Worm (Caenorhabditis elegans) whole organism, L4 larva: ENCODE results near the gene Y108G3AL.2.
A peak's percentile ranks its signal among the peaks of the same experiment; 100 is the strongest.

Experiments
- F10B5.3 ChIP-seq: sonication (generic microtip); optimal IDR thresholded peaks from 2 replicates; lab custom pipeline; 2016; ENCODE audit warnings: mild to moderate bottlenecking, missing genetic modification characterization, missing compliant biosample characterization
- F44E2.7 ChIP-seq: fragments of 200-800 bp; sonication (Bioruptor generic); IDR thresholded peaks from 2 replicates; pipeline ENCODE4 v2.1.2; 2022; ENCODE audit warnings: missing genetic modification characterization, missing compliant biosample characterization
- F49E8.2 ChIP-seq: sonication (generic microtip); optimal IDR thresholded peaks from 2 replicates; lab custom pipeline; 2016; ENCODE audit warnings: missing compliant biosample characterization, mild to moderate bottlenecking, missing genetic modification characterization, borderline replicate concordance
- T26A8.4 ChIP-seq: fragments of 200-800 bp; sonication (Bioruptor generic); IDR thresholded peaks from 2 replicates; pipeline ENCODE4 v1.3.6; 2022; ENCODE audit warnings: missing genetic modification characterization, missing compliant biosample characterization
- Y105C5A.15 ChIP-seq: fragments of 200-800 bp; sonication (Bioruptor generic); IDR thresholded peaks from 2 replicates; pipeline ENCODE4 v1.3.6; 2022; ENCODE audit warnings: missing genetic modification characterization, missing compliant biosample characterization
- Y75B8A.6 ChIP-seq: fragments of 200-800 bp; sonication (Bioruptor generic); IDR thresholded peaks from 2 replicates; pipeline ENCODE4 v1.3.6; 2022; ENCODE audit warnings: missing genetic modification reagents, missing genetic modification characterization, missing compliant biosample characterization
- ZK546.5 ChIP-seq, 2 experiments: sonication (generic microtip); optimal IDR thresholded peaks; 2 replicates each; lab custom pipeline; 2017; ENCODE audit warnings: missing biosample characterization in 2 of 2, missing genetic modification characterization in 2 of 2
- aha-1 ChIP-seq: fragments of 150-350 bp; peaks from one replicate; lab custom pipeline; 2014; ENCODE audit warnings: missing biosample characterization, missing genetic modification characterization
- ama-1 ChIP-seq: fragments of 150-350 bp; optimal IDR thresholded peaks from 2 replicates; lab custom pipeline; 2014; ENCODE audit warnings: inconsistent platforms, mixed read lengths
- ceh-20 ChIP-seq: fragments of 200-800 bp; sonication (Bioruptor generic); IDR thresholded peaks from 2 replicates; pipeline ENCODE4 v1.3.6; 2022; ENCODE audit warnings: missing genetic modification reagents, missing genetic modification characterization, missing compliant biosample characterization
- ceh-62 ChIP-seq: sonication (generic microtip); optimal IDR thresholded peaks from 2 replicates; lab custom pipeline; 2017; ENCODE audit warnings: missing biosample characterization, missing genetic modification characterization
- ces-1 ChIP-seq: fragments of 150-350 bp; sonication (generic microtip); optimal IDR thresholded peaks from 4 replicates; lab custom pipeline; 2014; ENCODE audit warnings: missing biosample characterization, missing genetic modification reagents, missing genetic modification characterization
- ctbp-1 ChIP-seq: fragments of 200-800 bp; sonication (Bioruptor generic); IDR thresholded peaks from 2 replicates; pipeline ENCODE4 v1.3.6; 2022; ENCODE audit warnings: missing genetic modification reagents, missing genetic modification characterization, missing compliant biosample characterization
- daf-19 ChIP-seq: fragments of 200-800 bp; sonication (Bioruptor generic); conservative IDR thresholded peaks from 2 replicates; pipeline ENCODE4 v1.3.6; 2022; ENCODE audit warnings: missing genetic modification characterization, missing compliant biosample characterization
- dpl-1 ChIP-seq: fragments of 150-350 bp; optimal IDR thresholded peaks from 2 replicates; lab custom pipeline; 2014; ENCODE audit warnings: missing biosample characterization, missing genetic modification reagents, missing genetic modification characterization
- duxl-1 ChIP-seq: sonication (generic microtip); optimal IDR thresholded peaks from 2 replicates; lab custom pipeline; 2016; ENCODE audit warnings: mild to moderate bottlenecking, missing genetic modification characterization, moderate library complexity, missing compliant biosample characterization; ENCODE audit not compliant: poor library complexity
- dve-1 ChIP-seq: sonication (generic microtip); optimal IDR thresholded peaks from 2 replicates; lab custom pipeline; 2017; ENCODE audit warnings: antibody characterized with exemption, mild to moderate bottlenecking, missing genetic modification characterization, missing compliant biosample characterization; ENCODE audit not compliant: insufficient read depth
- egl-43 ChIP-seq: fragments of 200-800 bp; sonication (Bioruptor generic); IDR thresholded peaks from 2 replicates; pipeline ENCODE4 v1.3.6; 2022; ENCODE audit warnings: missing genetic modification reagents, missing genetic modification characterization, missing compliant biosample characterization
- gei-8 ChIP-seq: fragments of 200-800 bp; sonication (Bioruptor generic); optimal IDR thresholded peaks from 2 replicates; lab custom pipeline; 2018; ENCODE audit warnings: mild to moderate bottlenecking, missing genetic modification characterization, missing compliant biosample characterization
- hlh-11 ChIP-seq: fragments of 200-800 bp; sonication (Bioruptor generic); optimal IDR thresholded peaks from 2 replicates; lab custom pipeline; 2018; ENCODE audit warnings: mild to moderate bottlenecking, missing genetic modification characterization, missing compliant biosample characterization
- jun-1 ChIP-seq: fragments of 150-350 bp; optimal IDR thresholded peaks from 2 replicates; lab custom pipeline; 2014; ENCODE audit warnings: missing biosample characterization, missing genetic modification reagents, missing genetic modification characterization
- lim-7 ChIP-seq: fragments of 200-800 bp; sonication (Bioruptor generic); IDR thresholded peaks from 2 replicates; pipeline ENCODE4 v1.3.6; 2022; ENCODE audit warnings: missing genetic modification characterization, missing compliant biosample characterization
- lin-13 ChIP-seq: fragments of 150-350 bp; optimal IDR thresholded peaks from 2 replicates; lab custom pipeline; 2014; ENCODE audit warnings: missing biosample characterization, missing genetic modification reagents, missing genetic modification characterization
- lin-15B ChIP-seq: fragments of 150-350 bp; sonication (generic microtip); optimal IDR thresholded peaks from 3 replicates; lab custom pipeline; 2014; ENCODE audit warnings: missing biosample characterization, missing genetic modification characterization
- lin-38 ChIP-seq: fragments of 200-800 bp; sonication (Bioruptor generic); IDR thresholded peaks from 2 replicates; pipeline ENCODE4 v1.3.6; 2022; ENCODE audit warnings: missing genetic modification reagents, missing genetic modification characterization, missing compliant biosample characterization
- lir-3 ChIP-seq: sonication (generic microtip); optimal IDR thresholded peaks from 2 replicates; lab custom pipeline; 2016; ENCODE audit warnings: mild to moderate bottlenecking, missing genetic modification characterization, missing compliant biosample characterization
- madf-9 ChIP-seq: fragments of 200-800 bp; sonication (Bioruptor generic); conservative IDR thresholded peaks from 2 replicates; pipeline ENCODE4 v1.3.6; 2022; ENCODE audit warnings: missing genetic modification reagents, missing genetic modification characterization, missing compliant biosample characterization
- mdl-1 ChIP-seq, 2 experiments: fragments of 150-350 bp in 1 of 2; sonication (generic microtip) in 1 of 2; optimal IDR thresholded peaks; 2 replicates each; lab custom pipeline; 2014 to 2017; ENCODE audit warnings: missing biosample characterization in 2 of 2, missing genetic modification characterization in 2 of 2
- mdt-29 ChIP-seq: fragments of 200-800 bp; sonication (Bioruptor generic); IDR thresholded peaks from 2 replicates; pipeline ENCODE4 v1.3.6; 2022; ENCODE audit warnings: missing genetic modification reagents, missing genetic modification characterization, missing compliant biosample characterization
- mep-1 ChIP-seq: fragments of 150-350 bp; sonication (generic microtip); optimal IDR thresholded peaks from 3 replicates; lab custom pipeline; 2014; ENCODE audit warnings: missing biosample characterization, missing genetic modification characterization
- mes-2 ChIP-seq: sonication (generic microtip); optimal IDR thresholded peaks from 2 replicates; lab custom pipeline; 2016; ENCODE audit warnings: missing genotype, mild to moderate bottlenecking, missing genetic modification characterization, missing compliant biosample characterization; ENCODE audit not compliant: poor library complexity, severe bottlenecking
- mxl-2 ChIP-seq: fragments of 200-800 bp; sonication (Bioruptor generic); conservative IDR thresholded peaks from 2 replicates; pipeline ENCODE4 v1.3.6; 2022; ENCODE audit warnings: missing genetic modification reagents, missing genetic modification characterization, missing compliant biosample characterization
- mxl-3 ChIP-seq: fragments of 200-800 bp; sonication (Bioruptor generic); optimal IDR thresholded peaks from 2 replicates; lab custom pipeline; 2018; ENCODE audit warnings: mild to moderate bottlenecking, missing genetic modification characterization, missing compliant biosample characterization
- nhr-111 ChIP-seq: fragments of 200-800 bp; sonication (Bioruptor generic); optimal IDR thresholded peaks from 2 replicates; lab custom pipeline; 2018; ENCODE audit warnings: mild to moderate bottlenecking, missing genetic modification characterization, missing compliant biosample characterization
- nhr-25 ChIP-seq: sonication (generic microtip); optimal IDR thresholded peaks from 2 replicates; lab custom pipeline; 2017; ENCODE audit warnings: missing genetic modification characterization, mild to moderate bottlenecking, missing compliant biosample characterization, antibody characterized with exemption, moderate library complexity, borderline replicate concordance; ENCODE audit not compliant: insufficient read depth
- nhr-48 ChIP-seq: sonication (generic microtip); optimal IDR thresholded peaks from 2 replicates; lab custom pipeline; 2016; ENCODE audit warnings: mild to moderate bottlenecking, missing genetic modification characterization, missing compliant biosample characterization
- nhr-6 ChIP-seq: fragments of 150-350 bp; optimal IDR thresholded peaks from 2 replicates; lab custom pipeline; 2014; ENCODE audit warnings: missing biosample characterization, missing genetic modification characterization
- nhr-77 ChIP-seq: fragments of 150-350 bp; optimal IDR thresholded peaks from 2 replicates; lab custom pipeline; 2014; ENCODE audit warnings: missing biosample characterization, missing genetic modification characterization
- rbr-2 ChIP-seq: sonication (generic microtip); optimal IDR thresholded peaks from 2 replicates; lab custom pipeline; 2016; ENCODE audit warnings: missing genotype, missing genetic modification characterization, missing compliant biosample characterization
- saeg-2 ChIP-seq: fragments of 200-800 bp; sonication (Bioruptor generic); IDR thresholded peaks from 2 replicates; pipeline ENCODE4 v1.3.6; 2022; ENCODE audit warnings: missing genetic modification reagents, missing genetic modification characterization, missing compliant biosample characterization
- skn-1 ChIP-seq: fragments of 150-350 bp; optimal IDR thresholded peaks from 2 replicates; lab custom pipeline; 2014; ENCODE audit warnings: missing biosample characterization, missing genetic modification characterization
- snpc-4 ChIP-seq: fragments of 150-350 bp; optimal IDR thresholded peaks from 2 replicates; lab custom pipeline; 2014; ENCODE audit warnings: missing biosample characterization, missing genetic modification characterization
- tag-97 ChIP-seq: fragments of 200-800 bp; sonication (Bioruptor generic); IDR thresholded peaks from 2 replicates; pipeline ENCODE4 v1.3.6; 2022; ENCODE audit warnings: missing genetic modification characterization, missing compliant biosample characterization
- tra-1 ChIP-seq: fragments of 200-800 bp; sonication (Bioruptor generic); IDR thresholded peaks from 2 replicates; pipeline ENCODE4 v1.3.6; 2022; ENCODE audit warnings: missing genetic modification reagents, missing genetic modification characterization, missing compliant biosample characterization
- unc-39 ChIP-seq: sonication (generic microtip); optimal IDR thresholded peaks from 2 replicates; lab custom pipeline; 2017; ENCODE audit warnings: missing biosample characterization, missing genetic modification characterization
- unc-62 ChIP-seq, 3 experiments: fragments of 150-350 bp in 1 of 3; sonication (generic microtip); optimal IDR thresholded peaks in 2 of 3; peaks in 1 of 3; 1 replicate in 1 of 3; 2 replicates in 2 of 3; lab custom pipeline; 2014 to 2017; ENCODE audit warnings: missing biosample characterization in 3 of 3, missing genetic modification characterization in 3 of 3, missing genetic modification reagents in 3 of 3, missing genotype in 1 of 3
- zag-1 ChIP-seq: fragments of 150-350 bp; optimal IDR thresholded peaks from 2 replicates; lab custom pipeline; 2014; ENCODE audit warnings: missing biosample characterization, missing genetic modification characterization
- zip-2 ChIP-seq: fragments of 150-350 bp; optimal IDR thresholded peaks from 2 replicates; lab custom pipeline; 2014; ENCODE audit warnings: missing biosample characterization, missing genetic modification characterization
- ztf-11 ChIP-seq: fragments of 150-350 bp; optimal IDR thresholded peaks from 2 replicates; lab custom pipeline; 2014; ENCODE audit warnings: missing biosample characterization, missing genetic modification characterization
- ztf-7 ChIP-seq: fragments of 150-350 bp; optimal IDR thresholded peaks from 2 replicates; lab custom pipeline; 2014; ENCODE audit warnings: missing biosample characterization, missing genetic modification characterization

The Y108G3AL.2 gene

DNA sequence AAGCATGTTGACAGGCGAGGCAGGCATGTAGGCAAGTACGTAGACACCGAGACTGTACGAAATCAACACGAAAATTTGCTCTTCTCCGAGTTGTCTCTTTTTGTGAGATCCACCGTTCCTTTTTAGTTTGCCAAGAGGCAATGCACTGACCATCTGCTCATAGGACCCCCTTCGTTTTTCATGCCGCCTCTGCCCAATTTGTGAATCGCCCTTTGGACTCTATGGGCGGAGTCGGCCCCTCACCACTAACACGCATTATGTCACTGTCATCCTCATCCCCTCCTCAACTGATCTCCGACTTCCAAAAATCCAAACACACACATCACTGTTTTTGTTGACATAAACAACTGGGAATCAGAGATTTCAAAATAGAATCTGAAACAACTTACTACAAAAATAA is 12.9 kb upstream of the Y108G3AL.2 start:
- peak in 1 of 2 experiments; percentile 9 for TF ChIP-seq mdl-1 (tag; optimal IDR thresholded peaks at IDR 0.05; lab: Kevin White, UChicago)
- no peak for TF ChIP-seq mxl-2
- no peak for TF ChIP-seq gei-8 (GFP tag; lab: Kevin White, UChicago)
- TF ChIP-seq ctbp-1 (GFP tag; lab: Robert Waterston, UW), result 0 out of 2 replicates have a peak, but pooled peaks have one; percentile 15

DNA sequence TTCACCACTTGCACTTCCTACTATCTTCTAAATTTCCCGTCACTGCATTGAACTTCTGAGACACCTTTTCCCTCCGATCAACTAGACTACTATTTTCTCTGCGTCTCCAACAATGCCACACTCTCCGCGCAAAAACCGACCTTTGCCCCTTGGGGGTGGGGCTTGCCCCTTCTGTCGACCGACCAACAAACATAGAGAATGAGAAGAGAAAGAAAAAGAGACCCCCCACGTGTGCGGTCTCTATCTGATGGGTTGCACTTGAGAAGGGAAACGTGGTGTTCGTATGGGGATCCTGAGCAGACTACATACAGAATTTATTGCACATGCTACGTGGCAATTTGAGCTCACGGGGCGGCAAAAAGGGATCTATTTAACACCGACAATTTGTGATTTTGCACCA is 11.6 kb upstream of the Y108G3AL.2 start:
- TF ChIP-seq ztf-7 (tag; lab: Kevin White, UChicago) (no peak), ztf-11 (tag; lab: Kevin White, UChicago) (no peak), dve-1 (tag; lab: Kevin White, UChicago) (peak; percentile 42), mxl-3 (peak; percentile 90), nhr-111 (no peak), daf-19 (GFP tag; lab: Robert Waterston, UW) (no peak), lin-15B (tag; lab: Kevin White, UChicago) (no peak), tra-1 (GFP tag; lab: Robert Waterston, UW) (no peak), snpc-4 (tag; lab: Kevin White, UChicago) (no peak), lim-7 (GFP tag; lab: Robert Waterston, UW) (no peak), madf-9 (GFP tag; lab: Robert Waterston, UW) (no peak), hlh-11 (tag; lab: Kevin White, UChicago) (peak; percentile 43), Y105C5A.15 (GFP tag; lab: Robert Waterston, UW) (no peak), skn-1 (tag; lab: Kevin White, UChicago) (no peak), mxl-2 (0 out of 2 replicates have a peak, but pooled peaks have one; percentile 22), egl-43 (GFP tag; lab: Robert Waterston, UW) (0 out of 2 replicates have a peak, but pooled peaks have one; percentile 57), jun-1 (tag; lab: Kevin White, UChicago) (no peak), Y75B8A.6 (GFP tag; lab: Robert Waterston, UW) (no peak), aha-1 (tag; lab: Kevin White, UChicago) (no peak), nhr-77 (tag; lab: Kevin White, UChicago) (no peak), zag-1 (tag; lab: Kevin White, UChicago) (no peak), lin-38 (GFP tag; lab: Robert Waterston, UW) (no peak), nhr-25 (tag; lab: Kevin White, UChicago) (no peak), F44E2.7 (GFP tag; lab: Robert Waterston, UW) (no peak), F10B5.3 (tag; lab: Kevin White, UChicago) (no peak), T26A8.4 (GFP tag; lab: Robert Waterston, UW) (no peak), nhr-6 (no peak), zip-2 (tag; lab: Kevin White, UChicago) (no peak), saeg-2 (GFP tag; lab: Robert Waterston, UW) (no peak), ceh-62 (tag; lab: Kevin White, UChicago) (no peak), dpl-1 (peak; percentile 16), ceh-20 (GFP tag; lab: Robert Waterston, UW) (no peak), mep-1 (tag; lab: Kevin White, UChicago) (no peak), ama-1 (lab: Kevin White, UChicago) (no peak), rbr-2 (tag; lab: Kevin White, UChicago) (no peak), tag-97 (GFP tag; lab: Robert Waterston, UW) (no peak), F49E8.2 (tag; lab: Kevin White, UChicago) (no peak), nhr-48 (tag; lab: Kevin White, UChicago) (peak; percentile 40), lin-13 (no peak), unc-39 (tag; lab: Kevin White, UChicago) (no peak), ces-1 (GFP tag; lab: Kevin White, UChicago) (no peak), ZK546.5 (tag; optimal IDR thresholded peaks at IDR 0.05; lab: Kevin White, UChicago) (no peak), lir-3 (no peak), mdt-29 (no peak), unc-62 (GFP tag; optimal IDR thresholded peaks at IDR 0.05 in 1 of 2; lab: Kevin White, UChicago) (no peak), unc-62 (tag; optimal IDR thresholded peaks at IDR 0.05; lab: Kevin White, UChicago) (no peak), mes-2 (peak; percentile 43), duxl-1 (tag; lab: Kevin White, UChicago) (no peak)
